Worm (Caenorhabditis elegans): Measurements from ENCODE around the gene pyr-1.

pyr-1 gene

ce11 chrII:8611330-8611729 lies 39.6 kb upstream of the pyr-1 start:
- TF ChIP-seq F13C5.2 (tag; optimal IDR thresholded peaks at IDR 0.05) (no peak), hmbx-1 (tag; optimal IDR thresholded peaks at IDR 0.05) (no peak), B0310.2 (tag; optimal IDR thresholded peaks at IDR 0.05) (no peak), flt-1 (GFP tag; IDR thresholded peaks at IDR 0.05) (no peak), sea-1 (GFP tag; conservative IDR thresholded peaks at IDR 0.05) (no peak), hmg-4 (GFP tag; optimal IDR thresholded peaks at IDR 0.05) (no peak), tra-4 (tag; optimal IDR thresholded peaks at IDR 0.05) (no peak), ceh-13 (GFP tag; optimal IDR thresholded peaks at IDR 0.05) (no peak), hnd-1 (tag; optimal IDR thresholded peaks at IDR 0.05) (no peak), ets-7 (tag; optimal IDR thresholded peaks at IDR 0.05) (no peak), tbx-11 (GFP tag; IDR thresholded peaks at IDR 0.05) (no peak), pes-1 (GFP tag; IDR thresholded peaks at IDR 0.05) (no peak), ceh-36 (tag; optimal IDR thresholded peaks at IDR 0.05) (no peak), aly-1 (tag; optimal IDR thresholded peaks at IDR 0.05) (no peak), tbx-37 (GFP tag; conservative IDR thresholded peaks at IDR 0.05) (no peak), scrt-1 (GFP tag; IDR thresholded peaks at IDR 0.05) (no peak)

- TF ChIP-seq scrt-1 (GFP tag; IDR thresholded peaks at IDR 0.05): no peak
- TF ChIP-seq hmg-4 (GFP tag; optimal IDR thresholded peaks at IDR 0.05): no peak
- no peak for TF ChIP-seq tbx-11 (GFP tag; IDR thresholded peaks at IDR 0.05)
- no peak for TF ChIP-seq F13C5.2 (tag; optimal IDR thresholded peaks at IDR 0.05)
- no peak for TF ChIP-seq hnd-1 (tag; optimal IDR thresholded peaks at IDR 0.05)
- TF ChIP-seq tra-4 (tag; optimal IDR thresholded peaks at IDR 0.05): no peak
- no peak for TF ChIP-seq ets-7 (tag; optimal IDR thresholded peaks at IDR 0.05)
- no peak for TF ChIP-seq ceh-36 (tag; optimal IDR thresholded peaks at IDR 0.05)
These were observed 38.4 kb upstream of the pyr-1 start, which contains the start of gene T22C8.1 for ce11 chrII:8612470-8612869. T22C8.1 (plus strand) TSS chrII:8612770.

- TF ChIP-seq tbx-11 (GFP tag; IDR thresholded peaks at IDR 0.05) (no peak), ama-1 (optimal IDR thresholded peaks at IDR 0.05) (no peak), tbx-37 (GFP tag; conservative IDR thresholded peaks at IDR 0.05) (no peak), aly-1 (tag; optimal IDR thresholded peaks at IDR 0.05) (no peak), ets-7 (tag; optimal IDR thresholded peaks at IDR 0.05) (no peak), F13C5.2 (tag; optimal IDR thresholded peaks at IDR 0.05) (no peak), scrt-1 (GFP tag; IDR thresholded peaks at IDR 0.05) (no peak), hmbx-1 (tag; optimal IDR thresholded peaks at IDR 0.05) (no peak), hmg-4 (GFP tag; optimal IDR thresholded peaks at IDR 0.05) (no peak), pes-1 (GFP tag; IDR thresholded peaks at IDR 0.05) (no peak), flt-1 (GFP tag; IDR thresholded peaks at IDR 0.05) (no peak), ceh-36 (tag; optimal IDR thresholded peaks at IDR 0.05) (no peak)
These were observed 34.8 kb upstream of the pyr-1 start for ce11 chrII:8616155-8616554.

DNA sequence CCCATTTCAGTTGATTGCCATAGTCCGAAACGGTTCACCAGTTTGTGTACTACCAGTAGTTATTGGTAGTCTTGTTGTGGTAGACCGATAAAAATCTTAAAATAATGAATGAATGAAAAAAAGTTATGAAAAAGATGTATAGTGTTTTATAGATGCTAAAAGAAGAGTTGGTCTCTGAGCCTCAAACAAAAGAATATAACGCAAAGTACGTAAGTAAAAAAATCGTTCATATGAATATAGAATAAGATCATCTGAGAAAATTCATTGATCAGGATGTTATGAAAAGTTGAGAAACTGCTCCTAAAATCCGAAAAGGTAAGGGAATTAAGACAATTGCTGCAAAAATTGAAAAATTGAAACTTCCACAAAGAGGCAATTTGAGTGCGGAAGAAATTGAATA lies 33.4 kb upstream of the pyr-1 start, which contains the start of gene chhy-1:
TSS of gene chhy-1 (minus strand) at position 101 of the 400 bp plus-strand sequence.
- TF ChIP-seq tbx-37 (GFP tag; conservative IDR thresholded peaks at IDR 0.05) (no peak), hnd-1 (tag; optimal IDR thresholded peaks at IDR 0.05) (no peak), flt-1 (GFP tag; IDR thresholded peaks at IDR 0.05) (no peak), sea-1 (GFP tag; conservative IDR thresholded peaks at IDR 0.05) (no peak), scrt-1 (GFP tag; IDR thresholded peaks at IDR 0.05) (no peak), aly-1 (tag; optimal IDR thresholded peaks at IDR 0.05) (no peak), tbx-11 (GFP tag; IDR thresholded peaks at IDR 0.05) (no peak), ets-7 (tag; optimal IDR thresholded peaks at IDR 0.05) (no peak), ama-1 (optimal IDR thresholded peaks at IDR 0.05) (no peak), ceh-36 (tag; optimal IDR thresholded peaks at IDR 0.05) (no peak), hmbx-1 (tag; optimal IDR thresholded peaks at IDR 0.05) (no peak)

ce11 chrII:8621883-8622282 lies 29.0 kb upstream of the pyr-1 start, which contains the start of gene T22C8.3:
T22C8.3 (minus strand) TSS chrII:8621983.
- TF ChIP-seq sea-1 (GFP tag; conservative IDR thresholded peaks at IDR 0.05): no peak

DNA sequence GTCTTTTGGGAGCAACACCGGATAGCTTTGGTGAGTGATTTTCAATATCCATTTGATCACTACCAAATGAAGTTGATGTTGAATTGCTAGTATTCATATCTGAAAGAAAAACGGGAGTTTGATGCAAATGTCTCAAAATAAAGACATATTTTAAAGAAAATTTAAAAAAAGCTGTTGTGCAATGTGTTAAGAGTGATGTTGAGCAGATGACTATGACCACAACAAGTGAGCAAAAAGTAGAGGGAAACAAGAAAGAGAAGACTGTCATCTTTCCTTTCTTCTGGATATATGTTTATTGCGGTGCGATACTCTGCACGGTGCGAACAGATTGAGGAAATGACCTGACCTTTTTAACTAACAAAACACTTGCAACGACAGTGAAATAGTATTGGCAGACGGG lies 27.5 kb upstream of the pyr-1 start, which contains the start of gene T22C8.4:
TSS of gene T22C8.4 (minus strand) at position 101 of the 400 bp plus-strand sequence.
- TF ChIP-seq hmbx-1 (tag; optimal IDR thresholded peaks at IDR 0.05) (no peak), tbx-37 (GFP tag; conservative IDR thresholded peaks at IDR 0.05) (no peak), B0310.2 (tag; optimal IDR thresholded peaks at IDR 0.05) (no peak)

DNA sequence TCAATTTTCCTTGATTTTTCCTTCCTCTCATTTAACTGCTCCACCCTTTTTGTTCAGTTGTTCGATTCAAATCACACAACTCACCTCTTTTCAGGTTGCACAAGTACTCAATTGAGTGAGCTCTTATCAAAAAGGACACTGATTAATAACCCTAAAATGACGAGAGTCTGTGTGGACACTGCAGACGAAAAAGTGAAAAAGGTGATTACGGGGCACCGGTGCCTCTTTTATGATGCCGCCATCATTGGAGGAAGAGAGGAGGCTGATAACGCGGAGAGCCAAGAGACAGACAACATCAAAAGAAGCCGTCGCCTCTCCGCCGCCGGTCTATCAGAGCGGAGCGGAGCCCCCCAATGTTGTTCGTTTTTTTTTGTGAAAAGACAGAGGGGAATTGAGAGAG lies 25.7 kb upstream of the pyr-1 start, which contains the start of gene sptf-2:
TSS of gene sptf-2 (plus strand) at position 297 of the 400 bp plus-strand sequence.
- no peak for TF ChIP-seq tra-4 (tag; optimal IDR thresholded peaks at IDR 0.05)

ce11 chrII:8626598-8626997 lies 24.3 kb upstream of the pyr-1 start:
- TF ChIP-seq hnd-1 (tag; optimal IDR thresholded peaks at IDR 0.05) (no peak), B0310.2 (tag; optimal IDR thresholded peaks at IDR 0.05) (no peak), aly-1 (tag; optimal IDR thresholded peaks at IDR 0.05) (no peak), ceh-13 (GFP tag; optimal IDR thresholded peaks at IDR 0.05) (no peak), ceh-36 (tag; optimal IDR thresholded peaks at IDR 0.05) (no peak), scrt-1 (GFP tag; IDR thresholded peaks at IDR 0.05) (no peak), hmg-4 (GFP tag; optimal IDR thresholded peaks at IDR 0.05) (no peak), tra-4 (tag; optimal IDR thresholded peaks at IDR 0.05) (no peak), tbx-11 (GFP tag; IDR thresholded peaks at IDR 0.05) (no peak), pes-1 (GFP tag; IDR thresholded peaks at IDR 0.05) (no peak), sea-1 (GFP tag; conservative IDR thresholded peaks at IDR 0.05) (no peak), hmbx-1 (tag; optimal IDR thresholded peaks at IDR 0.05) (no peak), tbx-37 (GFP tag; conservative IDR thresholded peaks at IDR 0.05) (no peak)

- TF ChIP-seq aly-1 (tag; optimal IDR thresholded peaks at IDR 0.05) (no peak), pes-1 (GFP tag; IDR thresholded peaks at IDR 0.05) (no peak), hmbx-1 (tag; optimal IDR thresholded peaks at IDR 0.05) (no peak), tbx-37 (GFP tag; conservative IDR thresholded peaks at IDR 0.05) (no peak), hmg-4 (GFP tag; optimal IDR thresholded peaks at IDR 0.05) (no peak), sea-1 (GFP tag; conservative IDR thresholded peaks at IDR 0.05) (no peak), ceh-36 (tag; optimal IDR thresholded peaks at IDR 0.05) (no peak), tra-4 (tag; optimal IDR thresholded peaks at IDR 0.05) (no peak), flt-1 (GFP tag; IDR thresholded peaks at IDR 0.05) (no peak), B0310.2 (tag; optimal IDR thresholded peaks at IDR 0.05) (no peak), scrt-1 (GFP tag; IDR thresholded peaks at IDR 0.05) (no peak), ceh-13 (GFP tag; optimal IDR thresholded peaks at IDR 0.05) (no peak)
These were observed 23.0 kb upstream of the pyr-1 start for ce11 chrII:8627907-8628306.

Data from whole organism, early embryonic.